Worm (Caenorhabditis elegans) whole organism, young adult: ENCODE measurements around the gene K08E3.2.
"Not testable (repeated sequence)": the region's sequence is repeated elsewhere in the genome, so short reads cannot be mapped to it uniquely, and the experiment has no call there.

Experiments
- B0019.2 ChIP-seq: fragments of 200-800 bp; sonication (Bioruptor generic); conservative IDR thresholded peaks from 2 replicates; pipeline ENCODE4 v1.3.6; 2022; ENCODE audit warnings: missing genetic modification reagents, missing genetic modification characterization, missing compliant biosample characterization
- B0035.1 ChIP-seq: sonication (generic microtip); optimal IDR thresholded peaks from 2 replicates; lab custom pipeline; 2016; ENCODE audit warnings: missing genetic modification characterization, mild to moderate bottlenecking, missing compliant biosample characterization, missing genotype, missing genetic modification reagents
- C17E4.6 ChIP-seq: fragments of 200-800 bp; sonication (Bioruptor generic); IDR thresholded peaks from 2 replicates; pipeline ENCODE4 v1.3.6; 2022; ENCODE audit warnings: missing genetic modification reagents, missing genetic modification characterization, missing compliant biosample characterization
- Y53F4B.3 ChIP-seq: fragments of 200-800 bp; sonication (Bioruptor generic); IDR thresholded peaks from 2 replicates; pipeline ENCODE4 v1.3.6; 2022; ENCODE audit warnings: missing genetic modification reagents, missing genetic modification characterization, missing compliant biosample characterization
- Y79H2A.3 ChIP-seq: fragments of 200-800 bp; sonication (Bioruptor generic); conservative IDR thresholded peaks from 2 replicates; pipeline ENCODE4 v1.3.6; 2022; ENCODE audit warnings: missing genetic modification reagents, missing genetic modification characterization, missing compliant biosample characterization
- Y95B8A.8 ChIP-seq: fragments of 200-800 bp; sonication (Bioruptor generic); IDR thresholded peaks from 2 replicates; pipeline ENCODE4 v1.3.6; 2022; ENCODE audit warnings: missing genetic modification reagents, missing genetic modification characterization, missing compliant biosample characterization
- ama-1 ChIP-seq, 3 experiments: fragments of 150-350 bp in 1 of 3; sonication (generic microtip) in 2 of 3; optimal IDR thresholded peaks; 2 replicates each; lab custom pipeline; 2014 to 2018; ENCODE audit warnings: missing biosample characterization in 2 of 3, missing genetic modification characterization in 2 of 3, missing genetic modification reagents in 2 of 3
- aptf-3 ChIP-seq: fragments of 200-800 bp; sonication (Bioruptor generic); IDR thresholded peaks from 2 replicates; pipeline ENCODE4 v1.3.6; 2022; ENCODE audit warnings: missing genetic modification characterization, missing compliant biosample characterization
- athp-1 ChIP-seq: sonication (generic microtip); optimal IDR thresholded peaks from 2 replicates; lab custom pipeline; 2017; ENCODE audit warnings: mild to moderate bottlenecking, missing genetic modification characterization, missing compliant biosample characterization
- attf-6 ChIP-seq: fragments of 200-800 bp; sonication (Bioruptor generic); IDR thresholded peaks from 2 replicates; pipeline ENCODE4 v1.3.6; 2022; ENCODE audit warnings: missing genetic modification reagents, missing genetic modification characterization, missing compliant biosample characterization
- cebp-1 ChIP-seq, 2 experiments: fragments of 200-800 bp in 1 of 2; sonication (Bioruptor generic) in 1 of 2; sonication (generic microtip) in 1 of 2; IDR thresholded peaks in 1 of 2; optimal IDR thresholded peaks in 1 of 2; 2 replicates each; pipeline versions ENCODE4 v1.3.6 to Lab custom; 2017 to 2022; ENCODE audit warnings: missing compliant biosample characterization in 2 of 2, missing genetic modification characterization in 2 of 2, mild to moderate bottlenecking in 1 of 2, missing genetic modification reagents in 1 of 2, moderate library complexity in 1 of 2
- ceh-100 ChIP-seq: fragments of 200-800 bp; sonication (Bioruptor generic); IDR thresholded peaks from 2 replicates; pipeline ENCODE4 v1.3.6; 2022; ENCODE audit warnings: missing genetic modification reagents, missing genetic modification characterization, missing compliant biosample characterization
- chd-7 ChIP-seq: sonication (generic microtip); optimal IDR thresholded peaks from 2 replicates; lab custom pipeline; 2016; ENCODE audit warnings: mild to moderate bottlenecking, missing genetic modification characterization, moderate library complexity, missing compliant biosample characterization
- dpff-1 ChIP-seq: sonication (generic microtip); optimal IDR thresholded peaks from 2 replicates; lab custom pipeline; 2017; ENCODE audit warnings: mild to moderate bottlenecking, missing genetic modification characterization, missing compliant biosample characterization
- efl-1 ChIP-seq: fragments of 150-350 bp; optimal IDR thresholded peaks from 2 replicates; lab custom pipeline; 2014; ENCODE audit warnings: missing biosample characterization, missing genetic modification reagents, missing genetic modification characterization
- egl-44 ChIP-seq: fragments of 200-800 bp; sonication (Bioruptor generic); IDR thresholded peaks from 2 replicates; pipeline ENCODE4 v1.3.6; 2022; ENCODE audit warnings: missing genetic modification reagents, missing genetic modification characterization, missing compliant biosample characterization
- hlh-26 ChIP-seq: fragments of 200-800 bp; sonication (Bioruptor generic); conservative IDR thresholded peaks from 2 replicates; pipeline ENCODE4 v1.3.6; 2022; ENCODE audit warnings: missing genetic modification reagents, missing genetic modification characterization, missing compliant biosample characterization
- hmg-1.2 ChIP-seq: fragments of 200-800 bp; sonication (Bioruptor generic); IDR thresholded peaks from 2 replicates; pipeline ENCODE4 v1.3.6; 2022; ENCODE audit warnings: missing genetic modification reagents, missing genetic modification characterization, missing compliant biosample characterization
- let-607 ChIP-seq, 2 experiments: fragments of 200-800 bp in 1 of 2; sonication (Bioruptor generic) in 1 of 2; sonication (generic microtip) in 1 of 2; optimal IDR thresholded peaks; 2 replicates each; lab custom pipeline; 2016 to 2018; ENCODE audit warnings: mild to moderate bottlenecking in 2 of 2, missing compliant biosample characterization in 2 of 2, missing genetic modification characterization in 2 of 2, moderate library complexity in 2 of 2, missing genotype in 1 of 2
- lin-26 ChIP-seq: fragments of 200-800 bp; sonication (Bioruptor generic); IDR thresholded peaks from 2 replicates; pipeline ENCODE4 v1.3.6; 2022; ENCODE audit warnings: missing genetic modification reagents, missing genetic modification characterization, missing compliant biosample characterization
- lin-35 ChIP-seq, 3 experiments: fragments of 150-350 bp in 2 of 3; sonication (generic microtip) in 1 of 3; optimal IDR thresholded peaks; 2 replicates each; lab custom pipeline; 2014 to 2018; ENCODE audit warnings: missing biosample characterization in 3 of 3, missing genetic modification characterization in 3 of 3, missing genetic modification reagents in 3 of 3
- lir-1 ChIP-seq: fragments of 200-800 bp; sonication (Bioruptor generic); conservative IDR thresholded peaks from 2 replicates; pipeline ENCODE4 v1.3.6; 2022; ENCODE audit warnings: missing genetic modification reagents, missing genetic modification characterization, missing compliant biosample characterization
- lsy-27 ChIP-seq: sonication (generic microtip); optimal IDR thresholded peaks from 2 replicates; lab custom pipeline; 2017; ENCODE audit warnings: missing genetic modification characterization, mild to moderate bottlenecking, missing compliant biosample characterization, antibody characterized with exemption, missing genotype, borderline replicate concordance; ENCODE audit not compliant: insufficient read depth
- madf-10 ChIP-seq: sonication (generic microtip); optimal IDR thresholded peaks from 2 replicates; lab custom pipeline; 2016; ENCODE audit warnings: mild to moderate bottlenecking, missing genetic modification characterization, missing compliant biosample characterization
- madf-3 ChIP-seq: fragments of 200-800 bp; sonication (Bioruptor generic); IDR thresholded peaks from 2 replicates; pipeline ENCODE4 v1.3.6; 2022; ENCODE audit warnings: missing genetic modification reagents, missing genetic modification characterization, missing compliant biosample characterization
- madf-8 ChIP-seq: fragments of 200-800 bp; sonication (Bioruptor generic); conservative IDR thresholded peaks from 2 replicates; pipeline ENCODE4 v1.3.6; 2022; ENCODE audit warnings: missing genetic modification reagents, missing genetic modification characterization, missing compliant biosample characterization
- mcd-1 ChIP-seq: fragments of 200-800 bp; sonication (Bioruptor generic); IDR thresholded peaks from 2 replicates; pipeline ENCODE4 v1.3.6; 2022; ENCODE audit warnings: missing genetic modification reagents, missing genetic modification characterization, missing compliant biosample characterization
- mxl-1 ChIP-seq: sonication (generic microtip); optimal IDR thresholded peaks from 2 replicates; lab custom pipeline; 2016; ENCODE audit warnings: missing genetic modification characterization, missing compliant biosample characterization
- nfya-1 ChIP-seq: sonication (generic microtip); optimal IDR thresholded peaks from 2 replicates; lab custom pipeline; 2017; ENCODE audit warnings: antibody characterized with exemption, missing compliant biosample characterization, missing genetic modification characterization, borderline replicate concordance; ENCODE audit not compliant: insufficient read depth
- nfyb-1 ChIP-seq: fragments of 200-800 bp; sonication (Bioruptor generic); IDR thresholded peaks from 2 replicates; pipeline ENCODE4 v1.3.6; 2022; ENCODE audit warnings: missing genetic modification reagents, missing genetic modification characterization, missing compliant biosample characterization
- nhr-80 ChIP-seq: sonication (generic microtip); optimal IDR thresholded peaks from 2 replicates; lab custom pipeline; 2016; ENCODE audit warnings: missing genetic modification characterization, missing compliant biosample characterization
- pha-4 ChIP-seq: fragments of 150-350 bp; sonication (generic microtip); optimal IDR thresholded peaks from 2 replicates; lab custom pipeline; 2014; ENCODE audit warnings: missing biosample characterization, missing genetic modification reagents, missing genetic modification characterization
- snpc-4 ChIP-seq, 5 experiments: fragments of 150-350 bp in 1 of 5; sonication (generic microtip) in 4 of 5; optimal IDR thresholded peaks; 2 replicates each; lab custom pipeline; 2014 to 2018; ENCODE audit warnings: missing genetic modification characterization in 5 of 5, missing biosample characterization in 3 of 5, antibody characterized with exemption in 2 of 5, mild to moderate bottlenecking in 2 of 5, missing compliant biosample characterization in 2 of 5, missing genotype in 2 of 5, moderate library complexity in 2 of 5, missing genetic modification reagents in 1 of 5
- tbp1 ChIP-seq: fragments of 200-800 bp; sonication (Bioruptor generic); optimal IDR thresholded peaks from 2 replicates; lab custom pipeline; 2018; ENCODE audit warnings: mild to moderate bottlenecking, missing genetic modification characterization, missing compliant biosample characterization
- xnd-1 ChIP-seq: sonication (generic microtip); optimal IDR thresholded peaks from 2 replicates; lab custom pipeline; 2016; ENCODE audit warnings: missing genotype, missing genetic modification reagents, missing genetic modification characterization, missing compliant biosample characterization
- zim-3 ChIP-seq: sonication (generic microtip); optimal IDR thresholded peaks from 2 replicates; lab custom pipeline; 2017; ENCODE audit warnings: mild to moderate bottlenecking, missing genetic modification characterization, moderate library complexity, missing compliant biosample characterization
- ztf-28 ChIP-seq: fragments of 200-800 bp; sonication (Bioruptor generic); IDR thresholded peaks from 2 replicates; pipeline ENCODE4 v1.3.6; 2022; ENCODE audit warnings: missing genetic modification reagents, missing genetic modification characterization, missing compliant biosample characterization

K08E3.2 gene

ce11 chrIII:13751144-13751543 is 2.7 kb upstream of the K08E3.2 start, which contains the start of gene mlc-7:
mlc-7 (plus strand) TSS chrIII:13751444.
- TF ChIP-seq hmg-1.2; chd-7 (tag; lab: Kevin White, UChicago); cebp-1 (GFP tag; IDR thresholded peaks at IDR 0.05; lab: Robert Waterston, UW); cebp-1 (tag; optimal IDR thresholded peaks at IDR 0.05; lab: Kevin White, UChicago): not testable (repeated sequence)

- TF ChIP-seq aptf-3 (no peak), madf-8 (GFP tag; lab: Robert Waterston, UW) (no peak), lir-1 (GFP tag; lab: Robert Waterston, UW) (no peak), B0035.1 (tag; lab: Kevin White, UChicago) (no peak), Y95B8A.8 (GFP tag; lab: Robert Waterston, UW) (no peak), ceh-100 (no peak), efl-1 (GFP tag; lab: Kevin White, UChicago) (no peak), lin-35 (GFP tag; optimal IDR thresholded peaks at IDR 0.05; lab: Kevin White, UChicago) (no peak), snpc-4 (GFP tag; optimal IDR thresholded peaks at IDR 0.05; lab: Kevin White, UChicago) (no peak), snpc-4 (tag; optimal IDR thresholded peaks at IDR 0.05; lab: Kevin White, UChicago) (no peak), Y79H2A.3 (GFP tag; lab: Robert Waterston, UW) (no peak), pha-4 (tag; lab: Kevin White, UChicago) (no peak), C17E4.6 (GFP tag; lab: Robert Waterston, UW) (no peak), athp-1 (tag; lab: Kevin White, UChicago) (no peak), cebp-1 (GFP tag; IDR thresholded peaks at IDR 0.05; lab: Robert Waterston, UW) (no peak), cebp-1 (tag; optimal IDR thresholded peaks at IDR 0.05; lab: Kevin White, UChicago) (no peak), lsy-27 (tag; lab: Kevin White, UChicago) (no peak), Y53F4B.3 (GFP tag; lab: Robert Waterston, UW) (no peak)
These were observed 4.6 kb downstream of the K08E3.2 start, which contains the start of gene tyr-2 for ce11 chrIII:13743922-13744321. tyr-2 (plus strand) TSS chrIII:13744222.

DNA sequence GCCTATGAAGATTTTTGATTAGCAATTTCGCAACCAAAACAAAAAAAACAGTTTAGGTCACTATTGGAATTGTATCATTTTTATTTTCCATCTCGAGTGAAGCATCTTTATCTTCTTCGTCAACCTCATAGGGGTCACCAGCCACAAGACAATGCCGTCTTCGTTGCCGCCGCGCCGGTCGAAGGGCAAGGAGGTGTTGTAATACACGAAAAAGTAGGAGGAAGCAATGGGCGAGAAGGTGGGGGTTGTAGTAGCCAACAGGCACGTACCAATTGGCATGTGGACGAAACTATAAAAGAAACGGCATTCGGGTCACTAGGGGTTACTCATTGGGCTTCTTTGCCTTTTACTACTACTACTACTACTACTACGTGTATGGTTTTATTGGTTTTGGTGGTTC is 6.5 kb downstream of the K08E3.2 start:
- no peak for TF ChIP-seq let-607 (tag; optimal IDR thresholded peaks at IDR 0.05; lab: Kevin White, UChicago)

DNA sequence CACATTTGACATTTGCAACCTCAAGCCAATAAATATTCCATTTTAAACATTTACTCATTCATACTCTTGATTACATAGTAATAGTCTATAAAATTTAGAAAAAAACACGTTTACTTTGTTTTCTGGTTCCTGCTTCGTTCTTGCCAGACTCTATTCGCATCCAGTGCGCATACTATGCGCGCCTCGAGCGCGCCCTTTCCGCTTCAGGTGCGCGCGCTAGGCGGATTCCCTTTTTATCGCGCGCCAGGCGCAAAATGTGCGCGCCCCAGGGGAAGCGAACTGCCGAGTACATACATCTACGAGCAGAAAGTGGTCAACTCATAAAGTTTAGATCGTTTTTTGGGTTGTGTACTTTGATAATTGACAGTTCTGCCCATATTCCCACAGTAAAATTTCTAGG is 7.1 kb downstream of the K08E3.2 start:
- TF ChIP-seq egl-44 (no peak), ceh-100 (peak; percentile 16; the same call in 1 of the 2 replicates), madf-3 (GFP tag; lab: Robert Waterston, UW) (0 out of 2 replicates have a peak, but pooled peaks have one; percentile 25)

DNA sequence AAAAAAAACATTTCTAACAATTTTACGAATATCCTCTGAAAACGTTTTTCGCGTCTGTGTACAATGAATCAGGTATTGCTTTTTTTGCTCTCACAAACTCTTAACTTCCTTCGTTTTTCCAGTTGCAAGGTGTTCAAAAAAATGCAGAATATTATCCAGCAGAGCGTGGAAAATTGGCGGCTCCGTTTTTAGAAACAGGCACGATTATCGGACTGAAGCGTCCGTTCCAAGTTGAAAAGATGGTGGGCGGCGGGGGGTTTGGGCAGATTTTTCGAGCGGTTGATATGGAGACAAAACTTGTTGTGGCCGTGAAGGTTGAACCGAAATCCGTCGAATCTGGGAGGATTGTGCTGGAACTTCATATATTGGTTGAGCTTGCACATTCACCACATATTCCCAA is 13.5 kb downstream of the K08E3.2 start, which contains the start of gene W06F12.3:
W06F12.3 (plus strand) TSS at position 23 of the 400 bp plus-strand sequence.
- no peak for TF ChIP-seq dpff-1 (tag; lab: Kevin White, UChicago)

DNA sequence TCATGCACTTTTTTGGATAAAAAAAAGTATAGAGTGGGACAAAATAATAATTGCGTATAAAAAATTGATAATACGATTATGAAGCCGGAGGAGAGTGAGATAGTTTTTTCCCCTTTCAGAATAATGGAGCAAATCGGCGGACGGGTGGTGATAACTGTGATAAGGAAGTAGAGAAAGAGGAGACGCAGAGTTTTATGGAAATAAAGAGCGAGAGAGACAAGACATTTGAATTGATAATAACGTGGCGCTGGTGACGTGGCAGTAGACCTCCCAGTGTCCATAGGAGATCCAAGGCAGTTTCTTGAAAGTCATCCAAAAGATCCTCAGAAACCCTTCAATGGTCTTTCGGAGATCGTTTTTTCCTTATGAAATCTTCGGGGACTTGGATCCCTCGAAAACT is 14.7 kb downstream of the K08E3.2 start:
- TF ChIP-seq lin-26 (GFP tag; lab: Robert Waterston, UW), result no peak
- TF ChIP-seq nfya-1 (tag; lab: Kevin White, UChicago), result no peak
- no peak for TF ChIP-seq Y79H2A.3 (GFP tag; lab: Robert Waterston, UW)
- no peak for TF ChIP-seq pha-4 (tag; lab: Kevin White, UChicago)
- no peak for TF ChIP-seq ama-1 (optimal IDR thresholded peaks at IDR 0.05; lab: Kevin White, UChicago)
- TF ChIP-seq ama-1 (GFP tag; optimal IDR thresholded peaks at IDR 0.05; lab: Kevin White, UChicago), result no peak
- TF ChIP-seq nfyb-1 (GFP tag; lab: Robert Waterston, UW), result 0 out of 2 replicates have a peak, but pooled peaks have one; percentile 13
- TF ChIP-seq B0019.2, result no peak
- TF ChIP-seq attf-6 (GFP tag; lab: Robert Waterston, UW), result no peak
- no peak for TF ChIP-seq B0035.1 (tag; lab: Kevin White, UChicago)
- no peak for TF ChIP-seq hlh-26 (GFP tag; lab: Robert Waterston, UW)
- TF ChIP-seq nhr-80 (tag; lab: Kevin White, UChicago), result peak; percentile 78
- TF ChIP-seq zim-3 (tag; lab: Kevin White, UChicago), result no peak
- no peak for TF ChIP-seq mcd-1 (GFP tag; lab: Robert Waterston, UW)
- TF ChIP-seq xnd-1 (tag; lab: Kevin White, UChicago), result no peak
- TF ChIP-seq madf-10 (tag; lab: Kevin White, UChicago), result no peak
- peak; percentile 7 for TF ChIP-seq tbp1 (GFP tag; lab: Kevin White, UChicago)
- TF ChIP-seq ztf-28, result no peak
- TF ChIP-seq let-607 (tag; optimal IDR thresholded peaks at IDR 0.05; lab: Kevin White, UChicago), result peak; percentile 74 to 90
- TF ChIP-seq mxl-1 (tag; lab: Kevin White, UChicago), result no peak
